Worm (Caenorhabditis elegans): ENCODE measurements around the gene F56D6.9.

Gene F56D6.9

ce11 chrIV:3894770-3895169 lies 2.6 kb downstream of the F56D6.9 start, which contains the start of gene dct-8:
Gene dct-8, plus strand, starts transcription at chrIV:3895070.
- peak; percentile 40 for TF ChIP-seq blmp-1 (tag; optimal IDR thresholded peaks at IDR 0.05)
- no peak for TF ChIP-seq fkh-10 (GFP tag; optimal IDR thresholded peaks at IDR 0.05)

ce11 chrIV:3899719-3900554 lies 7.8 kb downstream of the F56D6.9 start, which contains the start of gene srz-62:
Gene srz-62, plus strand, starts transcription at chrIV:3900504.
- TF ChIP-seq elt-2 (tag; optimal IDR thresholded peaks at IDR 0.05) (peak; percentile 100), egl-27 (tag; optimal IDR thresholded peaks at IDR 0.05) (peak in 1 of 2 experiments; percentile 23), nhr-20 (tag; optimal IDR thresholded peaks at IDR 0.05) (peak; percentile 32), nhr-11 (tag; optimal IDR thresholded peaks at IDR 0.05) (no peak), lin-35 (GFP tag; optimal IDR thresholded peaks at IDR 0.05) (peak in 1 of 2 experiments; percentile 56), mab-9 (GFP tag; IDR thresholded peaks at IDR 0.05) (no peak), ztf-4 (tag; optimal IDR thresholded peaks at IDR 0.05) (no peak), pqm-1 (tag; optimal IDR thresholded peaks at IDR 0.05) (peak; percentile 100), unc-30 (tag; optimal IDR thresholded peaks at IDR 0.05) (no peak), egl-13 (tag; optimal IDR thresholded peaks at IDR 0.05) (peak; percentile 43), pax-3 (tag; optimal IDR thresholded peaks at IDR 0.05) (peak; percentile 68), fos-1 (tag; optimal IDR thresholded peaks at IDR 0.05) (no peak), hpl-2 (GFP tag; optimal IDR thresholded peaks at IDR 0.05) (peak; percentile 5), jun-1 (tag; optimal IDR thresholded peaks at IDR 0.05) (peak; percentile 97), tlp-1 (tag; optimal IDR thresholded peaks at IDR 0.05) (peak; percentile 92), efl-1 (optimal IDR thresholded peaks at IDR 0.05) (no peak), efl-1 (GFP tag; optimal IDR thresholded peaks at IDR 0.05 in 1 of 2) (peak in 1 of 2 experiments; percentile 78), unc-98 (GFP tag; IDR thresholded peaks at IDR 0.05) (no peak), nhr-90 (tag; optimal IDR thresholded peaks at IDR 0.05; ENCODE audit: poor library complexity) (peak; percentile 40), lsy-2 (tag; optimal IDR thresholded peaks at IDR 0.05) (peak in 1 of 2 experiments; percentile 61)

ce11 chrIV:3902955-3903354 lies 10.8 kb downstream of the F56D6.9 start, which contains the start of gene F56D6.6:
Gene F56D6.6, plus strand, starts transcription at chrIV:3903255.
- TF ChIP-seq hpl-2 (GFP tag; optimal IDR thresholded peaks at IDR 0.05) (no peak), lin-13 (GFP tag; optimal IDR thresholded peaks at IDR 0.05) (no peak), pag-3 (tag; optimal IDR thresholded peaks at IDR 0.05; ENCODE audit: borderline replicate concordance, insufficient read depth) (no peak), pax-3 (tag; optimal IDR thresholded peaks at IDR 0.05) (no peak), elt-3 (tag; optimal IDR thresholded peaks at IDR 0.05) (no peak), fkh-10 (GFP tag; optimal IDR thresholded peaks at IDR 0.05) (no peak), xbp-1 (tag; optimal IDR thresholded peaks at IDR 0.05) (no peak), mdl-1 (tag; optimal IDR thresholded peaks at IDR 0.05) (no peak), sox-4 (tag; optimal IDR thresholded peaks at IDR 0.05) (no peak), zip-4 (GFP tag; optimal IDR thresholded peaks at IDR 0.05) (no peak)

ce11 chrIV:3904620-3905019 lies 12.5 kb downstream of the F56D6.9 start, which contains the start of gene F56D6.21:
Gene F56D6.21, plus strand, starts transcription at chrIV:3904920.
- TF ChIP-seq mdl-1 (tag; optimal IDR thresholded peaks at IDR 0.05) (no peak), nhr-90 (tag; optimal IDR thresholded peaks at IDR 0.05; ENCODE audit: poor library complexity) (no peak), nhr-85 (tag) (no peak), fkh-10 (GFP tag; optimal IDR thresholded peaks at IDR 0.05) (no peak), nhr-76 (tag; optimal IDR thresholded peaks at IDR 0.05) (no peak), jun-1 (tag; optimal IDR thresholded peaks at IDR 0.05) (no peak), unc-86 (tag; optimal IDR thresholded peaks at IDR 0.05) (no peak), swsn-7 (tag; optimal IDR thresholded peaks at IDR 0.05) (no peak), nhr-19 (GFP tag; conservative IDR thresholded peaks at IDR 0.05) (no peak), nhr-71 (tag; optimal IDR thresholded peaks at IDR 0.05) (no peak)

Data from whole organism, L1 larva.